Fruit fly (Drosophila melanogaster) whole organism, embryonic: ENCODE results near the gene Tomosyn.
A peak's percentile ranks its signal among the peaks of the same experiment; 100 is the strongest.

ENCODE experiments used
- Aef1 ChIP-seq: fragments of 200-800 bp; sonication (Bioruptor generic); IDR thresholded peaks from 3 replicates; pipeline ENCODE4 v1.3.6; 2022; ENCODE audit warnings: missing biosample characterization, missing genetic modification characterization
- C15 ChIP-seq: fragments of 200-800 bp; sonication (Bioruptor generic); IDR thresholded peaks from 3 replicates; pipeline ENCODE4 v1.3.6; 2022; ENCODE audit warnings: missing biosample characterization, missing genetic modification characterization
- CG10431 ChIP-seq: fragments of 200-800 bp; sonication (Bioruptor generic); optimal IDR thresholded peaks from 3 replicates; lab custom pipeline; 2018; ENCODE audit warnings: missing biosample characterization, mild to moderate bottlenecking, missing genetic modification characterization
- CG10565 ChIP-seq: fragments of 200-800 bp; sonication (Bioruptor generic); optimal IDR thresholded peaks from 3 replicates; lab custom pipeline; 2016; ENCODE audit warnings: missing biosample characterization, mild to moderate bottlenecking, missing genetic modification characterization
- CG10959 ChIP-seq: fragments of 200-800 bp; sonication (Bioruptor generic); IDR thresholded peaks from 2 replicates; pipeline ENCODE4 v1.3.6; 2022; ENCODE audit warnings: missing biosample characterization, missing genetic modification characterization
- CG13287 ChIP-seq: fragments of 200-800 bp; sonication (Bioruptor generic); IDR thresholded peaks from 2 replicates; pipeline ENCODE4 v1.3.6; 2022; ENCODE audit warnings: missing biosample characterization, missing genetic modification characterization; ENCODE audit not compliant: partially characterized antibody
- CG13775 ChIP-seq: fragments of 200-800 bp; sonication (Bioruptor generic); optimal IDR thresholded peaks from 3 replicates; lab custom pipeline; 2017; ENCODE audit warnings: missing biosample characterization, mild to moderate bottlenecking, missing genetic modification characterization
- CG1647 ChIP-seq: fragments of 200-800 bp; sonication (Bioruptor generic); optimal IDR thresholded peaks from 3 replicates; lab custom pipeline; 2016; ENCODE audit warnings: missing biosample characterization, missing genetic modification characterization
- CG2712 ChIP-seq: fragments of 200-800 bp; optimal IDR thresholded peaks from 3 replicates; lab custom pipeline; 2019; ENCODE audit warnings: missing biosample characterization, mild to moderate bottlenecking, missing genetic modification characterization, moderate library complexity
- CG43689 ChIP-seq: fragments of 200-800 bp; sonication (Bioruptor generic); IDR thresholded peaks from 2 replicates; pipeline ENCODE4 v1.3.6; 2022; ENCODE audit warnings: missing biosample characterization, missing genetic modification characterization
- CG7556 ChIP-seq: fragments of 200-800 bp; sonication (Bioruptor generic); optimal IDR thresholded peaks from 2 replicates; lab custom pipeline; 2017; ENCODE audit warnings: missing biosample characterization, mild to moderate bottlenecking, missing genetic modification characterization
- CG7928 ChIP-seq: fragments of 200-800 bp; sonication (Bioruptor generic); optimal IDR thresholded peaks from 2 replicates; lab custom pipeline; 2017; ENCODE audit warnings: missing biosample characterization, mild to moderate bottlenecking, missing genetic modification characterization
- CG9437 ChIP-seq: fragments of 200-800 bp; sonication (Bioruptor generic); optimal IDR thresholded peaks from 2 replicates; lab custom pipeline; 2018; ENCODE audit warnings: missing biosample characterization, mild to moderate bottlenecking, missing genetic modification characterization
- Camta ChIP-seq: fragments of 200-800 bp; sonication (Bioruptor generic); optimal IDR thresholded peaks from 2 replicates; lab custom pipeline; 2016; ENCODE audit warnings: missing biosample characterization, missing genetic modification characterization
- Fer1 ChIP-seq: fragments of 200-800 bp; sonication (Bioruptor generic); optimal IDR thresholded peaks from 2 replicates; lab custom pipeline; 2017; ENCODE audit warnings: missing biosample characterization, mild to moderate bottlenecking, missing genetic modification characterization
- H2.0 ChIP-seq: fragments of 200-800 bp; sonication (Bioruptor generic); IDR thresholded peaks from 2 replicates; pipeline ENCODE4 v1.3.6; 2022; ENCODE audit warnings: missing biosample characterization, missing genetic modification characterization
- HHEX ChIP-seq: fragments of 200-800 bp; sonication (Bioruptor generic); optimal IDR thresholded peaks from 3 replicates; lab custom pipeline; 2017; ENCODE audit warnings: missing biosample characterization, mild to moderate bottlenecking, missing genetic modification characterization, missing genetic modification reagents
- Hr51 ChIP-seq, 2 experiments: fragments of 200-800 bp; sonication (Bioruptor generic); optimal IDR thresholded peaks; 2 replicates in 1 of 2; 3 replicates in 1 of 2; lab custom pipeline; 2016 to 2018; ENCODE audit warnings: missing biosample characterization in 2 of 2, missing genetic modification characterization in 2 of 2, mild to moderate bottlenecking in 1 of 2, moderate library complexity in 1 of 2
- MESR4 ChIP-seq: fragments of 200-800 bp; sonication (Bioruptor generic); optimal IDR thresholded peaks from 2 replicates; lab custom pipeline; 2018; ENCODE audit warnings: missing biosample characterization, mild to moderate bottlenecking, missing genetic modification characterization, moderate library complexity
- Oli ChIP-seq: fragments of 200-800 bp; sonication (Bioruptor generic); optimal IDR thresholded peaks from 2 replicates; lab custom pipeline; 2018; ENCODE audit warnings: missing biosample characterization, mild to moderate bottlenecking, missing genetic modification characterization, moderate library complexity
- PHDP ChIP-seq: fragments of 200-800 bp; sonication (Bioruptor generic); optimal IDR thresholded peaks from 3 replicates; lab custom pipeline; 2018; ENCODE audit warnings: missing biosample characterization, mild to moderate bottlenecking, missing genetic modification characterization, moderate library complexity
- Sry-β ChIP-seq: fragments of 200-800 bp; sonication (Bioruptor generic); optimal IDR thresholded peaks from 2 replicates; lab custom pipeline; 2018; ENCODE audit warnings: missing biosample characterization, mild to moderate bottlenecking, missing genetic modification characterization, moderate library complexity
- Tbp ChIP-seq: fragments of >200 bp; optimal IDR thresholded peaks from 2 replicates; lab custom pipeline; 2018; ENCODE audit warnings: missing biosample characterization, missing genetic modification characterization
- Vsx1 ChIP-seq: fragments of 200-800 bp; sonication (Bioruptor generic); optimal IDR thresholded peaks from 2 replicates; lab custom pipeline; 2017; ENCODE audit warnings: missing biosample characterization, mild to moderate bottlenecking, missing genetic modification characterization, missing genetic modification reagents
- Xrp1 ChIP-seq: fragments of 200-800 bp; sonication (Bioruptor generic); IDR thresholded peaks from 2 replicates; pipeline ENCODE4 v1.3.6; 2022; ENCODE audit warnings: missing biosample characterization, missing genetic modification characterization
- YL-1 ChIP-seq: fragments of 200-800 bp; sonication (Bioruptor generic); optimal IDR thresholded peaks from 3 replicates; lab custom pipeline; 2017; ENCODE audit warnings: missing biosample characterization, mild to moderate bottlenecking, missing genetic modification characterization
- amos ChIP-seq: fragments of 200-800 bp; sonication (Bioruptor generic); IDR thresholded peaks from 2 replicates; pipeline ENCODE4 v1.3.6; 2022; ENCODE audit warnings: missing biosample characterization, missing genetic modification characterization; ENCODE audit not compliant: partially characterized antibody
- ara ChIP-seq: fragments of 200-800 bp; sonication (Bioruptor generic); IDR thresholded peaks from 2 replicates; pipeline ENCODE4 v1.3.6; 2022; ENCODE audit warnings: missing biosample characterization, missing genetic modification characterization
- ato ChIP-seq: fragments of 200-800 bp; sonication (Bioruptor generic); IDR thresholded peaks from 2 replicates; pipeline ENCODE4 v1.3.6; 2022; ENCODE audit warnings: missing biosample characterization, missing genetic modification characterization; ENCODE audit not compliant: partially characterized antibody
- chinmo ChIP-seq: fragments of 200-800 bp; sonication (Bioruptor generic); IDR thresholded peaks from 4 replicates; pipeline ENCODE4 v1.3.6; 2022; ENCODE audit warnings: missing biosample characterization, missing genetic modification characterization; ENCODE audit not compliant: partially characterized antibody
- croc ChIP-seq: fragments of 200-800 bp; sonication (Bioruptor generic); conservative IDR thresholded peaks from 3 replicates; pipeline ENCODE4 v1.3.6; 2022; ENCODE audit warnings: missing biosample characterization, missing genetic modification characterization
- dpn ChIP-seq, 2 experiments: fragments of 200-800 bp; sonication (Bioruptor generic); optimal IDR thresholded peaks; 3 replicates each; lab custom pipeline; 2016; ENCODE audit warnings: missing biosample characterization in 2 of 2, missing genetic modification characterization in 2 of 2
- fd96Cb ChIP-seq: fragments of 200-800 bp; sonication (Bioruptor generic); optimal IDR thresholded peaks from 2 replicates; lab custom pipeline; 2018; ENCODE audit warnings: missing biosample characterization, mild to moderate bottlenecking, missing genetic modification characterization, moderate library complexity
- gcm ChIP-seq: fragments of 200-800 bp; sonication (Bioruptor generic); optimal IDR thresholded peaks from 2 replicates; lab custom pipeline; 2019; ENCODE audit warnings: missing biosample characterization, mild to moderate bottlenecking, missing genetic modification characterization, moderate library complexity
- insv ChIP-seq, 2 experiments: fragments of 200-800 bp; sonication (Bioruptor generic); optimal IDR thresholded peaks; 3 replicates each; lab custom pipeline; 2016 to 2018; ENCODE audit warnings: missing biosample characterization in 2 of 2, missing genetic modification characterization in 2 of 2
- inv ChIP-seq: fragments of 200-800 bp; sonication (Bioruptor generic); IDR thresholded peaks from 2 replicates; pipeline ENCODE4 v1.3.6; 2022; ENCODE audit warnings: missing biosample characterization, missing genetic modification characterization; ENCODE audit not compliant: partially characterized antibody
- kni ChIP-seq: fragments of 200-800 bp; sonication (Bioruptor generic); optimal IDR thresholded peaks from 3 replicates; lab custom pipeline; 2017; ENCODE audit warnings: mild to moderate bottlenecking, missing biosample characterization, missing genetic modification reagents, missing genetic modification characterization
- knrl ChIP-seq: fragments of 200-800 bp; sonication (Bioruptor generic); IDR thresholded peaks from 3 replicates; pipeline ENCODE4 v1.3.6; 2022; ENCODE audit warnings: missing biosample characterization, missing genetic modification characterization; ENCODE audit not compliant: partially characterized antibody
- lola ChIP-seq, 3 experiments: fragments of >200 bp in 2 of 3; fragments of 200-800 bp in 1 of 3; sonication (Bioruptor generic) in 1 of 3; optimal IDR thresholded peaks; 2 replicates each; lab custom pipeline; 2017 to 2019; ENCODE audit warnings: missing biosample characterization in 3 of 3, missing genetic modification characterization in 3 of 3, mild to moderate bottlenecking in 1 of 3, moderate library complexity in 1 of 3
- nerfin-1 ChIP-seq: fragments of 200-800 bp; sonication (Bioruptor generic); optimal IDR thresholded peaks from 3 replicates; lab custom pipeline; 2019; ENCODE audit warnings: missing biosample characterization, mild to moderate bottlenecking, missing genetic modification characterization, moderate library complexity
- schlank ChIP-seq: fragments of 200-800 bp; sonication (Bioruptor generic); optimal IDR thresholded peaks from 2 replicates; lab custom pipeline; 2018; ENCODE audit warnings: missing biosample characterization, mild to moderate bottlenecking, missing genetic modification characterization
- sd ChIP-seq: fragments of 200-800 bp; sonication (Bioruptor generic); optimal IDR thresholded peaks from 3 replicates; lab custom pipeline; 2018; ENCODE audit warnings: missing biosample characterization, mild to moderate bottlenecking, missing genetic modification characterization, moderate library complexity
- sens ChIP-seq: fragments of 200-800 bp; sonication (Bioruptor generic); peaks from one replicate; lab custom pipeline; 2016; ENCODE audit warnings: missing biosample characterization, missing genetic modification characterization
- sisA ChIP-seq: fragments of 200-800 bp; sonication (Bioruptor generic); IDR thresholded peaks from 2 replicates; pipeline ENCODE4 v1.3.6; 2022; ENCODE audit warnings: missing biosample characterization, missing genetic modification characterization
- slp2 ChIP-seq: fragments of 200-800 bp; sonication (Bioruptor generic); optimal IDR thresholded peaks from 2 replicates; lab custom pipeline; 2016; ENCODE audit warnings: missing biosample characterization, missing genetic modification characterization
- tap ChIP-seq: fragments of 200-800 bp; optimal IDR thresholded peaks from 3 replicates; lab custom pipeline; 2019; ENCODE audit warnings: missing biosample characterization, mild to moderate bottlenecking, missing genetic modification characterization, moderate library complexity
- trem ChIP-seq: fragments of 200-800 bp; optimal IDR thresholded peaks from 3 replicates; lab custom pipeline; 2019; ENCODE audit warnings: missing biosample characterization, mild to moderate bottlenecking, missing genetic modification characterization, moderate library complexity
- ttk ChIP-seq: fragments of 200-800 bp; sonication (Bioruptor generic); IDR thresholded peaks from 2 replicates; pipeline ENCODE4 v2.1.2; 2022; ENCODE audit warnings: missing biosample characterization, missing genetic modification characterization
- twi ChIP-seq: fragments of 200-800 bp; optimal IDR thresholded peaks from 2 replicates; lab custom pipeline; 2019; ENCODE audit warnings: missing biosample characterization, mild to moderate bottlenecking, missing genetic modification characterization, moderate library complexity

The Tomosyn gene

DNA sequence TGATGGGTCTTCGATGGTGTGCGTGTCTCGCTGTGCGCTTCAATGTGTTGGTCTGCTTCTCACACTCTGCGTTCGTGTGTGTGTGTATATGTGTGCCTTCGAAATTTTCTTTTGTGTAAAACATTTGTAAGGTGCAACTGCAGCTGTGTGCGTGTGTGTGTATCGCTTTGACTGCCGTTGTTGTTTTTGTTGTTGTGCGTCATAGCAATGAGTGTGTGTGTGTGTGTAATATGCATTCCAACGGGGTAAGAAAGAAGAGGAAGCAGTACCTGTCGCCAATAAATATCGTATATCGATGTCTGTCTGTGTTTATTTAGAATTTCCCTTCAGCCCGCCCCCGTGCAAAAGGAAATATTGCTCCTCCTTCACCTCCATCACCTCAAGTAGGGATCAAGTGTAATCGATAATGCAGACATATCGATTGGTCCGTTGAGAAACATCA lies 22.9 kb downstream of the Tomosyn start (continued):
- TF ChIP-seq HHEX (GFP tag; lab: Kevin White, UChicago) (peak; percentile 15), Xrp1 (GFP tag; lab: Robert Waterston, UW) (no peak), CG10431 (GFP tag; lab: Kevin White, UChicago) (no peak), croc (GFP tag; lab: Robert Waterston, UW) (no peak), gcm (GFP tag; lab: Kevin White, UChicago) (peak; percentile 4), Sry-β (GFP tag; lab: Kevin White, UChicago) (no peak), CG43689 (no peak), CG7556 (GFP tag; lab: Kevin White, UChicago) (no peak), insv (GFP tag; optimal IDR thresholded peaks at IDR 0.05; lab: Kevin White, UChicago) (peak in 1 of 2 experiments; percentile 61), H2.0 (GFP tag; lab: Robert Waterston, UW) (no peak), fd96Cb (tag; lab: Kevin White, UChicago) (no peak), C15 (GFP tag; lab: Robert Waterston, UW) (no peak), CG10959 (GFP tag; lab: Robert Waterston, UW) (no peak), CG2712 (tag; lab: Kevin White, UChicago) (peak; percentile 28), lola (GFP tag; optimal IDR thresholded peaks at IDR 0.05; lab: Kevin White, UChicago) (peak in 1 of 3 experiments; percentile 62), twi (tag; lab: Kevin White, UChicago) (no peak), Camta (GFP tag; lab: Kevin White, UChicago) (no peak), sd (peak; percentile 95), CG1647 (no peak), sisA (no peak), CG13287 (GFP tag; lab: Robert Waterston, UW) (no peak; the same call in 1 of the 2 replicates), kni (peak; percentile 46), inv (GFP tag; lab: Robert Waterston, UW) (0 out of 2 replicates have a peak, but pooled peaks have one; percentile 13), Tbp (GFP tag; lab: Kevin White, UChicago) (no peak), CG9437 (peak; percentile 3), trem (tag; lab: Kevin White, UChicago) (peak; percentile 26), amos (GFP tag; lab: Robert Waterston, UW) (peak; percentile 37; the same call in 1 of the 2 replicates), knrl (GFP tag; lab: Robert Waterston, UW) (peak; percentile 27; the same call in 1 of the 3 replicates), Oli (tag; lab: Kevin White, UChicago) (no peak), CG7928 (GFP tag; lab: Kevin White, UChicago) (no peak), schlank (no peak), PHDP (tag; lab: Kevin White, UChicago) (no peak), Fer1 (GFP tag; lab: Kevin White, UChicago) (peak; percentile 11), ara (GFP tag; lab: Robert Waterston, UW) (no peak), ato (GFP tag; lab: Robert Waterston, UW) (peak; percentile 33; the same call in 1 of the 2 replicates), dpn (GFP tag; optimal IDR thresholded peaks at IDR 0.05; lab: Kevin White, UChicago) (no peak), YL-1 (GFP tag; lab: Kevin White, UChicago) (peak; percentile 21), Vsx1 (GFP tag; lab: Kevin White, UChicago) (no peak), CG10565 (GFP tag; lab: Kevin White, UChicago) (no peak), Aef1 (GFP tag; lab: Robert Waterston, UW) (no peak), sens (peak; percentile 70), chinmo (GFP tag; lab: Robert Waterston, UW) (peak; percentile 93), tap (no peak), MESR4 (GFP tag; lab: Kevin White, UChicago) (peak; percentile 34), Hr51 (GFP tag; optimal IDR thresholded peaks at IDR 0.05; lab: Kevin White, UChicago) (no peak), nerfin-1 (tag; lab: Kevin White, UChicago) (peak; percentile 74), slp2 (no peak), ttk (GFP tag; lab: Robert Waterston, UW) (no peak), CG13775 (no peak)
